Worm (Caenorhabditis elegans) whole organism, mixed stage, embryonic: ENCODE results near the gene wht-6.

ENCODE experiments used
- M03D4.4 ChIP-seq: sonication (generic microtip); optimal IDR thresholded peaks from 2 replicates; lab custom pipeline; 2017; ENCODE audit warnings: mild to moderate bottlenecking, missing genetic modification characterization, missing compliant biosample characterization
- bed-3 ChIP-seq: fragments of 200-800 bp; sonication (Bioruptor generic); optimal IDR thresholded peaks from 3 replicates; lab custom pipeline; 2018; ENCODE audit warnings: mild to moderate bottlenecking, missing genetic modification characterization, moderate library complexity, missing compliant biosample characterization
- blmp-1 ChIP-seq: fragments of 150-350 bp; optimal IDR thresholded peaks from 2 replicates; lab custom pipeline; 2014; ENCODE audit warnings: missing biosample characterization, missing genetic modification characterization
- ceh-39 ChIP-seq: fragments of 150-350 bp; optimal IDR thresholded peaks from 2 replicates; lab custom pipeline; 2014; ENCODE audit warnings: missing biosample characterization, missing genetic modification characterization
- ceh-43 ChIP-seq: fragments of 200-800 bp; sonication (Bioruptor generic); optimal IDR thresholded peaks from 2 replicates; lab custom pipeline; 2018; ENCODE audit warnings: mild to moderate bottlenecking, missing genetic modification characterization, moderate library complexity, missing compliant biosample characterization
- ceh-83 ChIP-seq: fragments of 200-800 bp; sonication (Bioruptor generic); optimal IDR thresholded peaks from 2 replicates; lab custom pipeline; 2018; ENCODE audit warnings: mild to moderate bottlenecking, missing genetic modification characterization, missing compliant biosample characterization
- ces-1 ChIP-seq: fragments of 150-350 bp; optimal IDR thresholded peaks from 2 replicates; lab custom pipeline; 2014; ENCODE audit warnings: missing biosample characterization, missing genetic modification reagents, missing genetic modification characterization
- cnd-1 ChIP-seq: fragments of 200-800 bp; sonication (Bioruptor generic); optimal IDR thresholded peaks from 2 replicates; lab custom pipeline; 2018; ENCODE audit warnings: mild to moderate bottlenecking, missing genetic modification characterization, missing compliant biosample characterization
- drap-1 ChIP-seq: fragments of 200-800 bp; sonication (Bioruptor generic); optimal IDR thresholded peaks from 3 replicates; lab custom pipeline; 2018; ENCODE audit warnings: mild to moderate bottlenecking, missing genetic modification characterization, missing compliant biosample characterization
- elt-1 ChIP-seq: sonication (generic microtip); optimal IDR thresholded peaks from 2 replicates; lab custom pipeline; 2017; ENCODE audit warnings: missing genetic modification characterization, mild to moderate bottlenecking, missing compliant biosample characterization, antibody characterized with exemption, moderate library complexity, borderline replicate concordance; ENCODE audit not compliant: insufficient read depth
- elt-3 ChIP-seq: fragments of 150-350 bp; optimal IDR thresholded peaks from 2 replicates; lab custom pipeline; 2014; ENCODE audit warnings: missing biosample characterization, missing genetic modification characterization
- flh-1 ChIP-seq: fragments of 200-800 bp; sonication (Bioruptor generic); optimal IDR thresholded peaks from 2 replicates; lab custom pipeline; 2018; ENCODE audit warnings: mild to moderate bottlenecking, missing genetic modification characterization, moderate library complexity, missing compliant biosample characterization
- ham-2 ChIP-seq: fragments of 200-800 bp; sonication (Bioruptor generic); optimal IDR thresholded peaks from 2 replicates; lab custom pipeline; 2018; ENCODE audit warnings: mild to moderate bottlenecking, missing genetic modification characterization, missing compliant biosample characterization
- hlh-1 ChIP-seq: fragments of 150-350 bp; optimal IDR thresholded peaks from 2 replicates; lab custom pipeline; 2014; ENCODE audit warnings: missing biosample characterization, missing genetic modification reagents, missing genetic modification characterization
- lin-13 ChIP-seq: fragments of 150-350 bp; optimal IDR thresholded peaks from 2 replicates; lab custom pipeline; 2014; ENCODE audit warnings: missing biosample characterization, missing genetic modification characterization
- lin-32 ChIP-seq: fragments of 200-800 bp; sonication (Bioruptor generic); optimal IDR thresholded peaks from 2 replicates; lab custom pipeline; 2018; ENCODE audit warnings: mild to moderate bottlenecking, missing genetic modification characterization, missing compliant biosample characterization
- lsy-2 ChIP-seq: fragments of 150-350 bp; optimal IDR thresholded peaks from 2 replicates; lab custom pipeline; 2014; ENCODE audit warnings: missing biosample characterization, missing genetic modification characterization
- mab-5 ChIP-seq: fragments of 150-350 bp; optimal IDR thresholded peaks from 2 replicates; lab custom pipeline; 2014; ENCODE audit warnings: missing biosample characterization, missing genetic modification characterization
- mep-1 ChIP-seq: fragments of 150-350 bp; optimal IDR thresholded peaks from 2 replicates; lab custom pipeline; 2017; ENCODE audit warnings: missing biosample characterization, missing genetic modification reagents, missing genetic modification characterization, inconsistent platforms
- mls-2 ChIP-seq: sonication (generic microtip); optimal IDR thresholded peaks from 2 replicates; lab custom pipeline; 2016; ENCODE audit warnings: mild to moderate bottlenecking, missing genetic modification characterization, moderate library complexity, missing compliant biosample characterization
- nhr-12 ChIP-seq: fragments of 150-350 bp; optimal IDR thresholded peaks from 2 replicates; lab custom pipeline; 2014; ENCODE audit warnings: missing biosample characterization, missing genetic modification characterization
- nhr-2 ChIP-seq: fragments of 150-350 bp; optimal IDR thresholded peaks from 2 replicates; lab custom pipeline; 2014; ENCODE audit warnings: missing biosample characterization, missing genetic modification characterization
- nhr-237 ChIP-seq: fragments of 150-350 bp; optimal IDR thresholded peaks from 2 replicates; lab custom pipeline; 2014; ENCODE audit warnings: missing biosample characterization, missing genetic modification characterization
- nhr-76 ChIP-seq: sonication (generic microtip); optimal IDR thresholded peaks from 2 replicates; lab custom pipeline; 2017; ENCODE audit warnings: missing biosample characterization, missing genetic modification characterization
- pha-4 ChIP-seq: fragments of 150-350 bp; optimal IDR thresholded peaks from 2 replicates; lab custom pipeline; 2018; ENCODE audit warnings: missing biosample characterization, missing genetic modification reagents, missing genetic modification characterization
- sem-2 ChIP-seq: fragments of 200-800 bp; sonication (Bioruptor generic); optimal IDR thresholded peaks from 2 replicates; lab custom pipeline; 2018; ENCODE audit warnings: mild to moderate bottlenecking, missing genetic modification characterization, missing compliant biosample characterization
- snpc-4 ChIP-seq: fragments of 150-350 bp; optimal IDR thresholded peaks from 2 replicates; lab custom pipeline; 2014; ENCODE audit warnings: missing biosample characterization, missing genetic modification characterization
- sptf-1 ChIP-seq: sonication (generic microtip); optimal IDR thresholded peaks from 2 replicates; lab custom pipeline; 2017; ENCODE audit warnings: mild to moderate bottlenecking, missing genetic modification characterization, moderate library complexity, missing compliant biosample characterization
- tbx-8 ChIP-seq: fragments of 200-800 bp; sonication (Bioruptor generic); optimal IDR thresholded peaks from 2 replicates; lab custom pipeline; 2018; ENCODE audit warnings: mild to moderate bottlenecking, missing genetic modification characterization, moderate library complexity, missing compliant biosample characterization
- unc-120 ChIP-seq: sonication (generic microtip); optimal IDR thresholded peaks from 2 replicates; lab custom pipeline; 2017; ENCODE audit warnings: missing genetic modification characterization, missing compliant biosample characterization; ENCODE audit not compliant: poor library complexity, severe bottlenecking
- unc-39 ChIP-seq: fragments of 150-350 bp; optimal IDR thresholded peaks from 2 replicates; lab custom pipeline; 2014; ENCODE audit warnings: missing biosample characterization, missing genetic modification characterization
- unc-62 ChIP-seq: fragments of 150-350 bp; optimal IDR thresholded peaks from 2 replicates; lab custom pipeline; 2014; ENCODE audit warnings: missing biosample characterization, missing genetic modification reagents, missing genetic modification characterization
- zip-8 ChIP-seq: fragments of 150-350 bp; optimal IDR thresholded peaks from 2 replicates; lab custom pipeline; 2014; ENCODE audit warnings: missing biosample characterization, missing genetic modification characterization
- ztf-11 ChIP-seq: fragments of 150-350 bp; optimal IDR thresholded peaks from 2 replicates; lab custom pipeline; 2014; ENCODE audit warnings: missing biosample characterization, missing genetic modification characterization

Gene wht-6

DNA sequence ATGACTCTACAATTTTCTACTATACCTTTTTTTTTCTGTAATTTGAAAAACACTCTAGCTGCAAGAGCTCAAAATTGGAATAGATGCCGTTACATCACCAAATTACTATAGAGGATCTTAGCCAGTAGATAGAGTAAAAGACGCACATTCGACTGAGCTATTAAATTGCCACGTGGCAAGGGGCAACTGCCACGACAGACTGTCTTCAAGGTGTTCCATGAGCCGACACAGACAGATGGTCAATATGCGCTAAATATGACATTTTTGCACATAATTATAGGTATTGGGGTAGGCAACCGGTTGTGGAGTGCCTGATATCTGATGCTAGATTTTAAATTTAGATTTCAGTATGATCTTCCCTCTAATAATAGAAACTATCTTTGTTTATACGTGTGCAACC is 7.9 kb downstream of the wht-6 start:
- TF ChIP-seq sptf-1 (tag; lab: Kevin White, UChicago) (no peak), nhr-2 (tag; lab: Kevin White, UChicago) (peak; percentile 89), cnd-1 (tag; lab: Kevin White, UChicago) (peak; percentile 71)
- TF ChIP-seq, all 35 proteins: peak for 2

DNA sequence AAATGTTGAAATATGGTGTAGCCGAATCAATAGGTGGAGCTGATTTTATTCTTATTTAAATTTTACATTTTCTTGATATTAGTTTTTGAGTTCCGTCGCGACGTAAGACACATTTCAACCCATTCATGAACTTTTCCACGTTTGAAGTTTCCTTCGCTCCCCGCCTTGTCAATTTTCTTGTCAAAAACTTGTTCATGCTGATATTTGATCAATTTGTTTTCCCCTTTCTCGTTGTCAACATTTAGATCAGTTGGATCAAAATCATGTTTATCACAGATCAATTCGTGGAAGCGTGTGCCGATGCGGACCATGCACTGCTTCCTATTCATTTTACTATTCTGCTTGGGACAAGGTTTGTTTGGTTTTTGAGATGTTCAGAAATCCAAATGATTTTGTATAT is 11.4 kb downstream of the wht-6 start, which contains the start of gene chtb-2:
Gene chtb-2 (plus strand): TSS at position 301 of the 400 bp plus-strand sequence.
- TF ChIP-seq nhr-12 (tag; lab: Kevin White, UChicago) (no peak), elt-1 (tag; lab: Kevin White, UChicago) (no peak), sem-2 (no peak), nhr-2 (tag; lab: Kevin White, UChicago) (no peak), mab-5 (no peak), flh-1 (GFP tag; lab: Kevin White, UChicago) (no peak), hlh-1 (tag; lab: Kevin White, UChicago) (no peak), mls-2 (no peak), snpc-4 (tag; lab: Kevin White, UChicago) (no peak), unc-62 (no peak), sptf-1 (tag; lab: Kevin White, UChicago) (no peak), M03D4.4 (tag; lab: Kevin White, UChicago) (no peak), tbx-8 (GFP tag; lab: Kevin White, UChicago) (no peak), unc-120 (tag; lab: Kevin White, UChicago) (no peak), ztf-11 (tag; lab: Kevin White, UChicago) (no peak), ceh-83 (no peak), cnd-1 (tag; lab: Kevin White, UChicago) (no peak)
- TF ChIP-seq, all 35 proteins: peak for 0

DNA sequence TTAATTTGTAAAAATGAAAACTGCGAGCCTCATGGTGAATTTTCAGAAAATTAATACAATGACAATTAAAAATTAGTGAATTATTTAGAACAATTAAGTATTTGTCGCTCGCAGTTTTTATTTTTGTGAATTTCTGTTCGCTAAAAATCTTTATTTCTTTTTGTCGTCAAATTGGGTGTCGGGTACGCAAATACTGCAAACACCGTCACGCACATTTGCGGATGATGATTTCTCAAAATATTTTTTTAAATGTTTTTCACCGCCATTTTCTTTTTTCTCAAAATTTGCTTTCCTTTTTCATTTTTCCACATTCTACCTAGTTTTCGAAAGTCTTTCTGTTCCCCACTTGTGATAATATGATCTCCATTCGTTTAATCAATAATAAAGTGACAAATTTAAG is 17.4 kb downstream of the wht-6 start:
- TF ChIP-seq snpc-4 (tag; lab: Kevin White, UChicago), result no peak
- TF ChIP-seq lsy-2 (tag; lab: Kevin White, UChicago), result peak; percentile 30
- no peak for TF ChIP-seq flh-1 (GFP tag; lab: Kevin White, UChicago)
- TF ChIP-seq unc-62, result no peak
- peak; percentile 39 for TF ChIP-seq mep-1 (tag; lab: Kevin White, UChicago)
- no peak for TF ChIP-seq pha-4 (tag; lab: Kevin White, UChicago)
- TF ChIP-seq ztf-11 (tag; lab: Kevin White, UChicago), result no peak
- TF ChIP-seq blmp-1 (tag; lab: Kevin White, UChicago), result no peak
- TF ChIP-seq ceh-39 (tag; lab: Kevin White, UChicago), result no peak
- TF ChIP-seq nhr-237, result peak; percentile 2
- TF ChIP-seq mls-2, result no peak
- TF ChIP-seq drap-1, result no peak
- TF ChIP-seq ham-2 (GFP tag; lab: Kevin White, UChicago), result no peak
- no peak for TF ChIP-seq hlh-1 (tag; lab: Kevin White, UChicago)
- peak; percentile 37 for TF ChIP-seq ces-1 (GFP tag; lab: Kevin White, UChicago)
- no peak for TF ChIP-seq elt-3 (tag; lab: Kevin White, UChicago)
- TF ChIP-seq nhr-2 (tag; lab: Kevin White, UChicago), result no peak
- TF ChIP-seq nhr-12 (tag; lab: Kevin White, UChicago), result no peak
- no peak for TF ChIP-seq mab-5
- TF ChIP-seq cnd-1 (tag; lab: Kevin White, UChicago), result no peak
- TF ChIP-seq lin-32 (GFP tag; lab: Kevin White, UChicago), result no peak
- TF ChIP-seq lin-13, result no peak
- no peak for TF ChIP-seq zip-8 (tag; lab: Kevin White, UChicago)
- TF ChIP-seq nhr-76 (tag; lab: Kevin White, UChicago), result no peak
- TF ChIP-seq unc-39 (tag; lab: Kevin White, UChicago), result no peak
- TF ChIP-seq ceh-43 (GFP tag; lab: Kevin White, UChicago), result peak; percentile 62
- no peak for TF ChIP-seq ceh-83
- no peak for TF ChIP-seq bed-3
- no peak for TF ChIP-seq tbx-8 (GFP tag; lab: Kevin White, UChicago)

DNA sequence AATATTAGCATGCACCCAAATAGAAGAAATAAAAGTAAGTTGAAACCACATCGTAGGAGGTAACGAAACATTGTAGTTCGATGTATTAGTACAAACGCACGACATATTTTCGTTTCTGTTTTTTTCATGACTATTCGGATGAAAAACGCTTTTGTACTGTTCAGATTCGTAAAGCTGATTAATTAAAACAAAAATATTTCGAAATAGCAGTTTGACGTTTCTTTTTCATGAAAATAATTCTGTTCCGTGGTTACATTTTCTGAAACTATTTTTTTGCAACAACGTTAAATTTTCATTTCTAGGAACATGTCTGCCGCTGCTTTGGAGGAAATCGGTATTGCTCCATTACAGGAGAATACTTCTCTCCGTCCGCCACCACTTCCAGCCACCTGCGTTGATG is 17.9 kb downstream of the wht-6 start, which contains the start of gene rpt-3:
Gene rpt-3 (plus strand): TSS at position 301 of the 400 bp plus-strand sequence.
- no peak for TF ChIP-seq mls-2
- TF ChIP-seq nhr-12 (tag; lab: Kevin White, UChicago), result no peak
- no peak for TF ChIP-seq sem-2
- TF ChIP-seq ces-1 (GFP tag; lab: Kevin White, UChicago), result no peak
- no peak for TF ChIP-seq nhr-2 (tag; lab: Kevin White, UChicago)
- no peak for TF ChIP-seq ham-2 (GFP tag; lab: Kevin White, UChicago)
- no peak for TF ChIP-seq nhr-76 (tag; lab: Kevin White, UChicago)
- TF ChIP-seq elt-1 (tag; lab: Kevin White, UChicago), result no peak
- TF ChIP-seq hlh-1 (tag; lab: Kevin White, UChicago), result no peak
- no peak for TF ChIP-seq bed-3
- TF ChIP-seq tbx-8 (GFP tag; lab: Kevin White, UChicago), result no peak
- TF ChIP-seq unc-62, result no peak
- TF ChIP-seq sptf-1 (tag; lab: Kevin White, UChicago), result no peak
